Fruit fly (Drosophila melanogaster) whole organism, embryonic: ENCODE measurements around the gene shv.

ENCODE experiments used
- Abd-B ChIP-seq: fragments of 200-800 bp; sonication (Bioruptor generic); optimal IDR thresholded peaks from 2 replicates; lab custom pipeline; 2018; ENCODE audit warnings: missing biosample characterization, mild to moderate bottlenecking, missing genetic modification characterization, moderate library complexity
- Ada2b ChIP-seq: fragments of 200-800 bp; sonication (Bioruptor generic); IDR thresholded peaks from 2 replicates; pipeline ENCODE4 v1.3.6; 2022; ENCODE audit warnings: missing biosample characterization, missing genetic modification characterization
- Aef1 ChIP-seq: fragments of 200-800 bp; sonication (Bioruptor generic); IDR thresholded peaks from 3 replicates; pipeline ENCODE4 v1.3.6; 2022; ENCODE audit warnings: missing biosample characterization, missing genetic modification characterization
- Atf3 ChIP-seq: fragments of 200-800 bp; sonication (Bioruptor generic); optimal IDR thresholded peaks from 3 replicates; lab custom pipeline; 2016; ENCODE audit warnings: missing biosample characterization, missing genetic modification characterization
- Bdp1 ChIP-seq: fragments of 200-800 bp; sonication (Bioruptor generic); optimal IDR thresholded peaks from 3 replicates; lab custom pipeline; 2016; ENCODE audit warnings: missing biosample characterization, missing genetic modification characterization
- CG10274 ChIP-seq: fragments of 200-800 bp; sonication (Bioruptor generic); optimal IDR thresholded peaks from 3 replicates; lab custom pipeline; 2017; ENCODE audit warnings: missing biosample characterization, mild to moderate bottlenecking, missing genetic modification characterization
- CG11560 ChIP-seq: fragments of 200-800 bp; sonication (Bioruptor generic); IDR thresholded peaks from 3 replicates; pipeline ENCODE4 v1.3.6; 2022; ENCODE audit warnings: missing biosample characterization, missing genetic modification characterization
- CG12744 ChIP-seq: fragments of 200-800 bp; sonication (Bioruptor generic); optimal IDR thresholded peaks from 2 replicates; lab custom pipeline; 2016; ENCODE audit warnings: missing biosample characterization, missing genetic modification characterization
- CG13894 ChIP-seq: fragments of 200-800 bp; sonication (Bioruptor generic); optimal IDR thresholded peaks from 3 replicates; lab custom pipeline; 2018; ENCODE audit warnings: missing biosample characterization, mild to moderate bottlenecking, missing genetic modification characterization, moderate library complexity
- CG14441 ChIP-seq: fragments of 200-800 bp; sonication (Bioruptor generic); IDR thresholded peaks from 2 replicates; pipeline ENCODE4 v1.3.6; 2022; ENCODE audit warnings: missing biosample characterization, missing genetic modification characterization
- CG33557 ChIP-seq: fragments of 200-800 bp; sonication (Bioruptor generic); optimal IDR thresholded peaks from 2 replicates; lab custom pipeline; 2019; ENCODE audit warnings: missing biosample characterization, mild to moderate bottlenecking, missing genetic modification characterization, moderate library complexity
- CG4360 ChIP-seq: fragments of 200-800 bp; sonication (Bioruptor generic); IDR thresholded peaks from 2 replicates; pipeline ENCODE4 v1.3.6; 2022; ENCODE audit warnings: missing biosample characterization, missing genetic modification characterization
- CG4730 ChIP-seq: fragments of 200-800 bp; sonication (Bioruptor generic); IDR thresholded peaks from 2 replicates; pipeline ENCODE4 v1.3.6; 2022; ENCODE audit warnings: missing biosample characterization, missing genetic modification characterization
- CG8089 ChIP-seq: fragments of 200-800 bp; sonication (Bioruptor generic); optimal IDR thresholded peaks from 3 replicates; lab custom pipeline; 2016; ENCODE audit warnings: missing biosample characterization, missing genetic modification characterization
- CG8478 ChIP-seq: fragments of >200 bp; optimal IDR thresholded peaks from 2 replicates; lab custom pipeline; 2018
- CG8765 ChIP-seq: fragments of 200-800 bp; sonication (Bioruptor generic); IDR thresholded peaks from 2 replicates; pipeline ENCODE4 v1.3.6; 2022; ENCODE audit warnings: missing biosample characterization, missing genetic modification characterization
- CG9215 ChIP-seq: fragments of 200-800 bp; sonication (Bioruptor generic); IDR thresholded peaks from 2 replicates; pipeline ENCODE4 v1.3.6; 2022; ENCODE audit warnings: missing biosample characterization, missing genetic modification characterization
- CTCF ChIP-seq: fragments of 200-800 bp; sonication (Bioruptor generic); optimal IDR thresholded peaks from 2 replicates; lab custom pipeline; 2017; ENCODE audit warnings: missing biosample characterization, mild to moderate bottlenecking, missing genetic modification characterization, moderate library complexity
- Jarid2 ChIP-seq: fragments of 200-800 bp; sonication (Bioruptor generic); optimal IDR thresholded peaks from 3 replicates; lab custom pipeline; 2017; ENCODE audit warnings: mild to moderate bottlenecking, missing biosample characterization, missing genetic modification reagents, missing genetic modification characterization
- Med ChIP-seq: fragments of 200-800 bp; sonication (Bioruptor generic); peaks from one replicate; lab custom pipeline; 2016; ENCODE audit warnings: missing biosample characterization, missing genetic modification characterization, mild to moderate bottlenecking, inconsistent platforms, moderate library complexity
- Sox100B ChIP-seq: fragments of 200-800 bp; sonication (Bioruptor generic); optimal IDR thresholded peaks from 3 replicates; lab custom pipeline; 2018; ENCODE audit warnings: missing biosample characterization, mild to moderate bottlenecking, missing genetic modification characterization
- bigmax ChIP-seq: fragments of 200-800 bp; sonication (Bioruptor generic); optimal IDR thresholded peaks from 2 replicates; lab custom pipeline; 2018; ENCODE audit warnings: missing biosample characterization, mild to moderate bottlenecking, missing genetic modification characterization
- btn ChIP-seq: fragments of 200-800 bp; sonication (Bioruptor generic); optimal IDR thresholded peaks from 2 replicates; lab custom pipeline; 2016; ENCODE audit warnings: missing biosample characterization, missing genetic modification characterization
- chinmo ChIP-seq: fragments of 200-800 bp; sonication (Bioruptor generic); IDR thresholded peaks from 4 replicates; pipeline ENCODE4 v1.3.6; 2022; ENCODE audit warnings: missing biosample characterization, missing genetic modification characterization; ENCODE audit not compliant: partially characterized antibody
- chn ChIP-seq: fragments of 200-800 bp; sonication (Bioruptor generic); optimal IDR thresholded peaks from 2 replicates; lab custom pipeline; 2016; ENCODE audit warnings: missing biosample characterization, missing genetic modification characterization
- crp ChIP-seq, 2 experiments: fragments of 200-800 bp; sonication (Bioruptor generic); optimal IDR thresholded peaks; 2 replicates in 1 of 2; 3 replicates in 1 of 2; lab custom pipeline; 2017; ENCODE audit warnings: missing biosample characterization in 2 of 2, missing genetic modification characterization in 2 of 2, mild to moderate bottlenecking in 1 of 2, moderate library complexity in 1 of 2
- da ChIP-seq: fragments of 200-800 bp; sonication (Bioruptor generic); optimal IDR thresholded peaks from 2 replicates; lab custom pipeline; 2016; ENCODE audit warnings: missing biosample characterization, missing genetic modification characterization
- emc ChIP-seq: fragments of 200-800 bp; sonication (Bioruptor generic); optimal IDR thresholded peaks from 2 replicates; lab custom pipeline; 2016; ENCODE audit warnings: missing biosample characterization, missing genetic modification characterization
- ewg ChIP-seq: fragments of 200-800 bp; sonication (Bioruptor generic); optimal IDR thresholded peaks from 3 replicates; lab custom pipeline; 2017; ENCODE audit warnings: mild to moderate bottlenecking, missing biosample characterization, missing genetic modification reagents, missing genetic modification characterization
- exex ChIP-seq: fragments of 200-800 bp; sonication (Bioruptor generic); optimal IDR thresholded peaks from 4 replicates; lab custom pipeline; 2018; ENCODE audit warnings: missing biosample characterization, mild to moderate bottlenecking, missing genetic modification characterization, moderate library complexity
- gce ChIP-seq: fragments of 200-800 bp; sonication (Bioruptor generic); IDR thresholded peaks from 3 replicates; pipeline ENCODE4 v1.3.6; 2022; ENCODE audit warnings: missing biosample characterization, missing genetic modification characterization
- gfzf ChIP-seq: fragments of 200-800 bp; sonication (Bioruptor generic); optimal IDR thresholded peaks from 2 replicates; lab custom pipeline; 2016; ENCODE audit warnings: missing biosample characterization, mild to moderate bottlenecking, missing genetic modification characterization, moderate library complexity
- gsb ChIP-seq: fragments of 200-800 bp; sonication (Bioruptor generic); IDR thresholded peaks from 2 replicates; pipeline ENCODE4 v1.3.6; 2022; ENCODE audit warnings: missing biosample characterization, missing genetic modification characterization
- ind ChIP-seq: fragments of 200-800 bp; sonication (Bioruptor generic); optimal IDR thresholded peaks from 3 replicates; lab custom pipeline; 2016; ENCODE audit warnings: missing biosample characterization, missing genetic modification characterization
- kni ChIP-seq: fragments of 200-800 bp; sonication (Bioruptor generic); optimal IDR thresholded peaks from 3 replicates; lab custom pipeline; 2017; ENCODE audit warnings: mild to moderate bottlenecking, missing biosample characterization, missing genetic modification reagents, missing genetic modification characterization
- nerfin-1 ChIP-seq: fragments of 200-800 bp; sonication (Bioruptor generic); optimal IDR thresholded peaks from 3 replicates; lab custom pipeline; 2019; ENCODE audit warnings: missing biosample characterization, mild to moderate bottlenecking, missing genetic modification characterization, moderate library complexity
- pros ChIP-seq: fragments of 200-800 bp; sonication (Bioruptor generic); optimal IDR thresholded peaks from 3 replicates; lab custom pipeline; 2019; ENCODE audit warnings: missing biosample characterization, mild to moderate bottlenecking, missing genetic modification characterization, moderate library complexity
- sd ChIP-seq: fragments of 200-800 bp; sonication (Bioruptor generic); optimal IDR thresholded peaks from 3 replicates; lab custom pipeline; 2018; ENCODE audit warnings: missing biosample characterization, mild to moderate bottlenecking, missing genetic modification characterization, moderate library complexity
- sens ChIP-seq: fragments of 200-800 bp; sonication (Bioruptor generic); peaks from one replicate; lab custom pipeline; 2016; ENCODE audit warnings: missing biosample characterization, missing genetic modification characterization
- slbo ChIP-seq: fragments of 200-800 bp; sonication (Bioruptor generic); IDR thresholded peaks from 2 replicates; pipeline ENCODE4 v1.3.6; 2022; ENCODE audit warnings: missing biosample characterization, missing genetic modification characterization
- ssp ChIP-seq: fragments of 200-800 bp; sonication (Bioruptor generic); IDR thresholded peaks from 2 replicates; pipeline ENCODE4 v1.3.6; 2022; ENCODE audit warnings: missing biosample characterization, missing genetic modification characterization
- tx ChIP-seq: fragments of 200-800 bp; sonication (Bioruptor generic); optimal IDR thresholded peaks from 2 replicates; lab custom pipeline; 2016; ENCODE audit warnings: missing biosample characterization, missing genetic modification characterization
- unpg ChIP-seq: fragments of 200-800 bp; sonication (Bioruptor generic); optimal IDR thresholded peaks from 3 replicates; lab custom pipeline; 2018; ENCODE audit warnings: missing biosample characterization, mild to moderate bottlenecking, missing genetic modification characterization, moderate library complexity
- zen ChIP-seq: fragments of 200-800 bp; sonication (Bioruptor generic); optimal IDR thresholded peaks from 3 replicates; lab custom pipeline; 2018; ENCODE audit warnings: missing biosample characterization, mild to moderate bottlenecking, missing genetic modification characterization, moderate library complexity

The shv gene

DNA sequence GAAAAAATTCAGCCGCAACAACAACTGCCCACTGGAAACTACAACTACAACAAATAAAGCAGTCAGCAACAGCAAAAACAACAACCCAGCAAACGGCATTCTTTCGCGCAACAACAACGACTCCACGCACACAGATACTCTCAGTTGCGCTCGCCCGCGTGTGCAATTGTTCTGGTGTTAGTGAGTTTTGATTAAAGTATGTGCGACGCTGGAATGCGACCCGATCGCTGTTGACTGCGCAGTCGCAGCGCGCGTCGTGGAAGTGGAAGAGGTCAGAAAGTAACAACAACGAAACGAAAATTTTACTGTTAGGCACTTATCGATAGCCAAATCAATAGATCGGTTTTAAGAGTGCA, 21.3 kb upstream of the shv start (continued):
- peak; percentile 100 for TF ChIP-seq sd (tag; lab: Kevin White, UChicago)
- no peak for TF ChIP-seq crp (GFP tag; optimal IDR thresholded peaks at IDR 0.05; lab: Kevin White, UChicago)
- no peak for TF ChIP-seq gsb
- peak; percentile 76 for TF ChIP-seq Aef1
- no peak for TF ChIP-seq CG8478 (lab: Kevin White, UChicago)
- no peak for TF ChIP-seq tx (GFP tag; lab: Kevin White, UChicago)
- no peak for TF ChIP-seq CG4730 (GFP tag; lab: Robert Waterston, UW)
- TF ChIP-seq pros (GFP tag; lab: Kevin White, UChicago) = no peak
- peak; percentile 97 for TF ChIP-seq CG4360 (GFP tag; lab: Robert Waterston, UW)
- no peak for TF ChIP-seq da
- TF ChIP-seq zen = no peak
- no peak for TF ChIP-seq ssp (GFP tag; lab: Robert Waterston, UW)
- no peak for TF ChIP-seq CTCF (GFP tag; lab: Kevin White, UChicago)
- TF ChIP-seq CG8089 (GFP tag; lab: Kevin White, UChicago) = no peak
- peak; percentile 66 for TF ChIP-seq nerfin-1 (tag; lab: Kevin White, UChicago)
- no peak for TF ChIP-seq slbo
- TF ChIP-seq Abd-B (GFP tag; lab: Kevin White, UChicago) = no peak
- no peak for TF ChIP-seq bigmax (GFP tag; lab: Kevin White, UChicago)
- TF ChIP-seq CG8765 (GFP tag; lab: Robert Waterston, UW) = no peak
- peak; percentile 29 for TF ChIP-seq kni
- TF ChIP-seq chn (GFP tag; lab: Kevin White, UChicago) = no peak

DNA sequence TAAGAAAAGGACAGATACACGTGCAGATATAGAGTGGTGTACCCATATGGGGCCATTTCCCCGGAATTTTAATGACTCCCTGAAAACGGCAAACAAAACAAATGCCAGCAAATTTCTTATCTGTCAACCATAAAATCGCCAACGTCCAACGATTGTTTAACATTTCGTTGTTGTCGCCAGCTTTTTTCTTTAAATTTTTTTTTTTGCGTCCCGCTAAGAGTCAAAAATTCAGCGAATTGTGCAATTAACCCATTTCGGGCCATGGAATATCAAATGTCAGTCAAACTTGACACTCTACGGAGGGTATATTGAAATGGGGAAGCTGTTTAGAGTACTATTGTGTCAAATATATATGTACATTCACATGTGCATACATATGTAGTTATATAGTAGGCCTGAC, 20.8 kb upstream of the shv start:
- no peak for TF ChIP-seq ind (GFP tag; lab: Kevin White, UChicago)
- TF ChIP-seq Bdp1 (GFP tag; lab: Kevin White, UChicago) = no peak
- TF ChIP-seq CG14441 (GFP tag; lab: Robert Waterston, UW) = no peak
- TF ChIP-seq ewg (GFP tag; lab: Kevin White, UChicago) = no peak
- no peak for TF ChIP-seq Ada2b (GFP tag; lab: Robert Waterston, UW)
- no peak for TF ChIP-seq emc (GFP tag; lab: Kevin White, UChicago)
- no peak for TF ChIP-seq btn (GFP tag; lab: Kevin White, UChicago)
- no peak for TF ChIP-seq CG11560 (tag; lab: Robert Waterston, UW)
- no peak for TF ChIP-seq CG12744 (GFP tag; lab: Kevin White, UChicago)
- TF ChIP-seq Med (GFP tag; lab: Kevin White, UChicago) = no peak
- TF ChIP-seq Sox100B = no peak
- TF ChIP-seq exex (tag; lab: Kevin White, UChicago) = peak; percentile 5
- no peak for TF ChIP-seq gfzf (GFP tag; lab: Kevin White, UChicago)
- no peak for TF ChIP-seq CG9215 (GFP tag; lab: Robert Waterston, UW)
- no peak for TF ChIP-seq CG10274
- TF ChIP-seq sens = peak; percentile 21

DNA sequence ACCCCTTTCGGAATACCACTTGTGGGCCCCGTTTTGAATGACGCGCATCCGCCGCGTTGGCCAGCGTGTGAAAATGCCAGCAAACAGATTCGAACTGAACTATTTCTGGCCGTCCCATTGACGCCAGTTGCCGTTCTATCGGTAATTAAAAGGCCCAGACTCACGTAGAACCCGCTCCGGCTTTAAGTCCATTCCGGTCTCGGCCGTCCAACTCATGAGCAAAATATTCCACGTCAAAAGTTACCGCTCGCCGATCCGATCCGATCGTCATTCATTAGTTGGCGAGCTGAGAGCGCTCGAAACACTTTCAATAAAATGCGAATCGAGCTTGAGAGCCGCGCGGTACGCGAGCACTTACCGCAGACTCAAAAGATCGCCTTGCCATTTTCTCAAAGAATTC, 18.5 kb upstream of the shv start:
- no peak for TF ChIP-seq gce (GFP tag; lab: Robert Waterston, UW)
- TF ChIP-seq CG13894 (tag; lab: Kevin White, UChicago) = peak; percentile 89
- no peak for TF ChIP-seq Med (GFP tag; lab: Kevin White, UChicago)
- TF ChIP-seq chinmo (GFP tag; lab: Robert Waterston, UW) = 0 out of 4 replicates have a peak, but pooled peaks have one; percentile 52
- no peak for TF ChIP-seq unpg (GFP tag; lab: Kevin White, UChicago)
- TF ChIP-seq Jarid2 (GFP tag; lab: Kevin White, UChicago) = no peak
- no peak for TF ChIP-seq CG33557
- peak; percentile 53 for TF ChIP-seq sd (tag; lab: Kevin White, UChicago)
- no peak for TF ChIP-seq Atf3 (GFP tag; lab: Kevin White, UChicago)
